Fruit fly (Drosophila melanogaster) whole organism, adult: Measurements from ENCODE around the gene CAH8.

ENCODE experiments used
- CG11617 ChIP-seq: fragments of 200-800 bp; sonication (Bioruptor generic); optimal IDR thresholded peaks from 2 replicates; lab custom pipeline; 2017; ENCODE audit warnings: mild to moderate bottlenecking, missing biosample characterization, missing genetic modification reagents, missing genetic modification characterization
- CG12768 ChIP-seq: fragments of 200-800 bp; sonication (Bioruptor generic); optimal IDR thresholded peaks from 2 replicates; lab custom pipeline; 2017; ENCODE audit warnings: missing biosample characterization, missing genetic modification characterization, mild to moderate bottlenecking, moderate library complexity, missing genetic modification reagents
- CG14711 ChIP-seq: fragments of 200-800 bp; sonication (Bioruptor generic); optimal IDR thresholded peaks from 2 replicates; lab custom pipeline; 2018; ENCODE audit warnings: missing biosample characterization, mild to moderate bottlenecking, missing genetic modification characterization, moderate library complexity
- CG1620 ChIP-seq: fragments of 200-800 bp; sonication (Bioruptor generic); optimal IDR thresholded peaks from 2 replicates; lab custom pipeline; 2016; ENCODE audit warnings: missing biosample characterization, missing genetic modification characterization
- CG5204 ChIP-seq: fragments of 200-800 bp; sonication (Bioruptor generic); optimal IDR thresholded peaks from 2 replicates; lab custom pipeline; 2016; ENCODE audit warnings: missing biosample characterization, missing genetic modification characterization
- Clk ChIP-seq: fragments of 200-800 bp; sonication (Bioruptor generic); optimal IDR thresholded peaks from 2 replicates; lab custom pipeline; 2017; ENCODE audit warnings: missing biosample characterization, missing genetic modification characterization
- Crg-1 ChIP-seq: fragments of 200-800 bp; sonication (Bioruptor generic); optimal IDR thresholded peaks from 2 replicates; lab custom pipeline; 2016; ENCODE audit warnings: missing biosample characterization, missing genetic modification characterization
- Hr96 ChIP-seq: fragments of 200-800 bp; sonication (Bioruptor generic); optimal IDR thresholded peaks from 2 replicates; lab custom pipeline; 2016; ENCODE audit warnings: missing biosample characterization, missing genetic modification characterization
- Mnt ChIP-seq: fragments of 200-800 bp; sonication (Bioruptor generic); optimal IDR thresholded peaks from 2 replicates; lab custom pipeline; 2016; ENCODE audit warnings: missing biosample characterization, mild to moderate bottlenecking, missing genetic modification characterization
- cic ChIP-seq: fragments of 200-800 bp; sonication (Bioruptor generic); optimal IDR thresholded peaks from 2 replicates; lab custom pipeline; 2017; ENCODE audit warnings: missing biosample characterization, mild to moderate bottlenecking, missing genetic modification characterization, moderate library complexity
- cnc ChIP-seq, 2 experiments: fragments of >200 bp; optimal IDR thresholded peaks; 2 replicates each; lab custom pipeline; 2017
- tj ChIP-seq: fragments of 200-800 bp; sonication (Bioruptor generic); optimal IDR thresholded peaks from 3 replicates; lab custom pipeline; 2017; ENCODE audit warnings: missing biosample characterization, mild to moderate bottlenecking, missing genetic modification characterization, moderate library complexity

DNA sequence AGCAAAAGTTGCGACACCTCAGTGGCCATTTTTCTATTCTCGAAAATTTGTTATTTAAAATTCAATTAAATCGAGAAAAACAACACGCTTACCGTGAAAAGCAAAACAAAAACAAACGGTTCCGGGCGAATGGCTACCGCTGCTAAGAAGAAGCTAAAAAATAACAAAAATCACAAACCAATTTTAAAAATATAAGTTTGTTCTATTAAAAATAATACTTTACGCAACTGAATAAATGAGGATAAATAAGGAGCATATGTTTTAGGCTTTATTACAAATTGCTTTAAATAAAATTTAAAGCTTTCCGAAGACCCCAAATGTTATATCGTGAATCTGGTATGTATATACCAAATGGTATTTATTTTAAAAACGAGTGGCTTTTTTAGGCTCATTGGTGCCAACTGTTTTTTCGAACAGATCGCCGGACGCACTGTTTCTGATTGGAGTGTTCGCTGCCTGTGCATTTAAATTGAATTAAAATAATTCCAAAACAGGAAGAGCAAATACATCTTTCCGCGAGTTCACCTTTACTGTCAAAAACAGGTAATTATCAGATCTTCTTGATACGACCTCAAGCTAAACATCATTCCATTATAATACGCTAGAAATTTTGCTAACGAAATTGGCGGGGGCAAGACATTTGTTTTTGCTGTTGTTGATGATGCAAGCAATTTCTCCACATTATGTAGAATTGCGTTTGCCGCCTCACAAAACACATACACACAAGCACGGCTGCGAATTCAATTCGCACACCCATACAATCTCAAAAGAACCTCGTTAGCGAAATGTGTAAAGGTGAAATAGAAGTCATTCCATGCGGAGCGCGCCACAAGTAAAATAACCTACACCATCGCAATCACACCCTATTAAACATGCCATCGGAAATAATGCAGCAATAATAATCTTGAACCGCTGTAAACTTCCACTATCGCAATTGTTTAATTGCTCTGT is 22.1 kb downstream of the CAH8 start, which contains the start of the genes Polr3F and PyK:
- TF ChIP-seq Mnt (GFP tag; lab: Kevin White, UChicago), result peak; percentile 34
- TF ChIP-seq Hr96, result peak; percentile 32
- no peak for TF ChIP-seq Clk
- TF ChIP-seq Crg-1 (GFP tag; lab: Kevin White, UChicago), result no peak
- no peak for TF ChIP-seq CG5204
- TF ChIP-seq cic (GFP tag; lab: Kevin White, UChicago), result no peak
- peak; percentile 35 for TF ChIP-seq CG11617
- TF ChIP-seq cnc (optimal IDR thresholded peaks at IDR 0.05; lab: Kevin White, UChicago), result no peak
- peak; percentile 37 for TF ChIP-seq CG12768
- TF ChIP-seq CG14711 (tag; lab: Kevin White, UChicago), result peak; percentile 52
- peak; percentile 95 for TF ChIP-seq tj
- peak; percentile 39 for TF ChIP-seq CG1620 (GFP tag; lab: Kevin White, UChicago)
